Fruit fly (Drosophila melanogaster) whole organism, pupa: ENCODE data around the gene Chs2.

Experiments
- CG10348 ChIP-seq: fragments of 200-800 bp; sonication (Bioruptor generic); IDR thresholded peaks from 2 replicates; pipeline ENCODE4 v1.3.6; 2022; ENCODE audit warnings: missing biosample characterization, missing genetic modification characterization
- CG12605 ChIP-seq: fragments of 200-800 bp; sonication (Bioruptor generic); IDR thresholded peaks from 2 replicates; pipeline ENCODE4 v1.3.6; 2022; ENCODE audit warnings: missing biosample characterization, missing genetic modification characterization
- CG13204 ChIP-seq: fragments of 200-800 bp; sonication (Bioruptor generic); optimal IDR thresholded peaks from 2 replicates; lab custom pipeline; 2018; ENCODE audit warnings: missing biosample characterization, mild to moderate bottlenecking, missing genetic modification characterization, moderate library complexity
- CG14655 ChIP-seq: fragments of 200-800 bp; sonication (Bioruptor generic); optimal IDR thresholded peaks from 3 replicates; lab custom pipeline; 2017; ENCODE audit warnings: mild to moderate bottlenecking, missing biosample characterization, missing genetic modification reagents, missing genetic modification characterization
- CG15710 ChIP-seq: fragments of 200-800 bp; sonication (Bioruptor generic); optimal IDR thresholded peaks from 2 replicates; lab custom pipeline; 2018; ENCODE audit warnings: missing biosample characterization, mild to moderate bottlenecking, missing genetic modification characterization, moderate library complexity
- CG17806 ChIP-seq: fragments of 200-800 bp; sonication (Bioruptor generic); optimal IDR thresholded peaks from 2 replicates; lab custom pipeline; 2018; ENCODE audit warnings: missing biosample characterization, mild to moderate bottlenecking, missing genetic modification characterization, moderate library complexity
- CG32121 ChIP-seq: fragments of 200-800 bp; sonication (Bioruptor generic); IDR thresholded peaks from 2 replicates; pipeline ENCODE4 v1.3.6; 2022; ENCODE audit warnings: missing biosample characterization, missing genetic modification characterization
- CG34367 ChIP-seq: fragments of 200-800 bp; sonication (Bioruptor generic); optimal IDR thresholded peaks from 2 replicates; lab custom pipeline; 2018; ENCODE audit warnings: missing biosample characterization, mild to moderate bottlenecking, missing genetic modification characterization
- CG4496 ChIP-seq: fragments of 200-800 bp; sonication (Bioruptor generic); IDR thresholded peaks from 3 replicates; pipeline ENCODE4 v1.3.6; 2022; ENCODE audit warnings: missing biosample characterization, missing genetic modification characterization
- CG8159 ChIP-seq: fragments of 200-800 bp; sonication (Bioruptor generic); optimal IDR thresholded peaks from 3 replicates; lab custom pipeline; 2018; ENCODE audit warnings: missing biosample characterization, mild to moderate bottlenecking, missing genetic modification characterization, moderate library complexity
- CG8301 ChIP-seq: fragments of 200-800 bp; sonication (Bioruptor generic); optimal IDR thresholded peaks from 2 replicates; lab custom pipeline; 2018; ENCODE audit warnings: missing biosample characterization, mild to moderate bottlenecking, missing genetic modification characterization
- CG9948 ChIP-seq: fragments of 200-800 bp; sonication (Bioruptor generic); optimal IDR thresholded peaks from 2 replicates; lab custom pipeline; 2018; ENCODE audit warnings: missing biosample characterization, mild to moderate bottlenecking, missing genetic modification characterization, moderate library complexity
- D1 ChIP-seq: fragments of 200-800 bp; sonication (Bioruptor generic); optimal IDR thresholded peaks from 2 replicates; lab custom pipeline; 2018; ENCODE audit warnings: missing biosample characterization, mild to moderate bottlenecking, missing genetic modification characterization, moderate library complexity
- EcR ChIP-seq: fragments of 200-800 bp; sonication (Bioruptor generic); optimal IDR thresholded peaks from 3 replicates; lab custom pipeline; 2019; ENCODE audit warnings: missing biosample characterization, missing genetic modification characterization, mild to moderate bottlenecking, moderate library complexity, missing genetic modification reagents
- Ets98B ChIP-seq: fragments of 200-800 bp; sonication (Bioruptor generic); IDR thresholded peaks from 2 replicates; pipeline ENCODE4 v1.3.6; 2022; ENCODE audit warnings: missing biosample characterization, missing genetic modification characterization
- Pif1A ChIP-seq: fragments of 200-800 bp; sonication (Bioruptor generic); optimal IDR thresholded peaks from 3 replicates; lab custom pipeline; 2016; ENCODE audit warnings: missing biosample characterization, missing genetic modification characterization
- Pif1B ChIP-seq: fragments of 200-800 bp; sonication (Bioruptor generic); optimal IDR thresholded peaks from 3 replicates; lab custom pipeline; 2016; ENCODE audit warnings: missing biosample characterization, missing genetic modification characterization
- Snoo ChIP-seq: fragments of 200-800 bp; sonication (Bioruptor generic); optimal IDR thresholded peaks from 3 replicates; lab custom pipeline; 2017; ENCODE audit warnings: missing biosample characterization, mild to moderate bottlenecking, missing genetic modification characterization, inconsistent platforms
- fd96Ca ChIP-seq: fragments of 200-800 bp; sonication (Bioruptor generic); IDR thresholded peaks from 3 replicates; pipeline ENCODE4 v1.3.6; 2022; ENCODE audit warnings: missing biosample characterization, missing genetic modification characterization
- gl ChIP-seq: fragments of 200-800 bp; sonication (Bioruptor generic); optimal IDR thresholded peaks from 2 replicates; lab custom pipeline; 2018; ENCODE audit warnings: missing biosample characterization, mild to moderate bottlenecking, missing genetic modification characterization
- rn ChIP-seq: fragments of 200-800 bp; sonication (Bioruptor generic); IDR thresholded peaks from 2 replicates; pipeline ENCODE4 v1.3.6; 2022; ENCODE audit warnings: missing biosample characterization, missing genetic modification characterization

Chs2 gene

dm6 chr3L:21961892-21962518 is at the start of gene Chs2:
Gene Chs2, plus strand, starts transcription at chr3L:21962401.
- TF ChIP-seq CG34367 = no peak

DNA sequence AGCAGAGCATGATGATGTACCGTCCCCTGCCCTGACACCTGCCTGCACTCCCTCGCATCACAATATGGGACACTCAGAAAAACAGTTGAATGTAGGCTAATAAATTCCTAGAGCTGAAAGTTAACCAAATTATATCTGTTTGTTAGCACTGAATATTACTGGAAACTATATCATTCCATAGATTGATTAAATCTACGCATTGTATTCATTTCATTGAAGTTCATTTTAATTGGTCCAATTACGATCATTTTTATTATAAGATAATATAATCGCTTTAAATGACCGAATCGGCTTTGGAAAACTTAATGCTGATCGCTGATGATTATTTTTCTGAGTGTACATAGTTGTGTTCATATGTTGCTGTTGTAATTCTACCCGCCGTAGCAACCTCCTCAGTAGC is 43.6 kb upstream of the Chs2 start:
- TF ChIP-seq D1 (tag; lab: Kevin White, UChicago) (peak; percentile 16), CG12605 (GFP tag; lab: Robert Waterston, UW) (no peak), Pif1B (GFP tag; lab: Kevin White, UChicago) (no peak), Ets98B (GFP tag; lab: Robert Waterston, UW) (no peak), CG14655 (no peak), CG10348 (GFP tag; lab: Robert Waterston, UW) (no peak), CG4496 (GFP tag; lab: Robert Waterston, UW) (0 out of 3 replicates have a peak, but pooled peaks have one; percentile 24), CG8301 (tag; lab: Kevin White, UChicago) (peak; percentile 69), CG13204 (GFP tag; lab: Kevin White, UChicago) (no peak), CG15710 (tag; lab: Kevin White, UChicago) (peak; percentile 38), CG9948 (tag; lab: Kevin White, UChicago) (peak; percentile 65), CG17806 (tag; lab: Kevin White, UChicago) (peak; percentile 60), Snoo (tag; lab: Kevin White, UChicago) (no peak)
- TF ChIP-seq, all 21 proteins: peak for 6

dm6 chr3L:21930179-21930578 is 32.0 kb upstream of the Chs2 start:
- 0 out of 3 replicates have a peak, but pooled peaks have one; percentile 13 for TF ChIP-seq CG4496 (GFP tag; lab: Robert Waterston, UW)
- no peak for TF ChIP-seq CG8159 (tag; lab: Kevin White, UChicago)
- TF ChIP-seq EcR = peak; percentile 28
- TF ChIP-seq Pif1A (GFP tag; lab: Kevin White, UChicago) = no peak
- no peak for TF ChIP-seq CG13204 (GFP tag; lab: Kevin White, UChicago)

- TF ChIP-seq CG17806 (tag; lab: Kevin White, UChicago) = peak; percentile 32
- peak; percentile 40 for TF ChIP-seq CG8159 (tag; lab: Kevin White, UChicago)
- TF ChIP-seq Pif1B (GFP tag; lab: Kevin White, UChicago) = peak; percentile 53
- TF ChIP-seq CG4496 (GFP tag; lab: Robert Waterston, UW) = peak; percentile 58; the same call in 2 of the 3 replicates
- no peak for TF ChIP-seq rn (GFP tag; lab: Robert Waterston, UW)
- TF ChIP-seq CG14655 = peak; percentile 51
- peak; percentile 48; the same call in 1 of the 2 replicates for TF ChIP-seq Ets98B (GFP tag; lab: Robert Waterston, UW)
- no peak for TF ChIP-seq Pif1A (GFP tag; lab: Kevin White, UChicago)
- no peak for TF ChIP-seq fd96Ca (GFP tag; lab: Robert Waterston, UW)
- peak; percentile 61 for TF ChIP-seq CG32121 (GFP tag; lab: Robert Waterston, UW)
- TF ChIP-seq CG34367 = peak; percentile 46
- TF ChIP-seq CG13204 (GFP tag; lab: Kevin White, UChicago) = peak; percentile 85
- peak; percentile 0 for TF ChIP-seq Snoo (tag; lab: Kevin White, UChicago)
- TF ChIP-seq CG15710 (tag; lab: Kevin White, UChicago) = peak; percentile 29
- peak; percentile 90 for TF ChIP-seq EcR
- peak; percentile 32 for TF ChIP-seq CG8301 (tag; lab: Kevin White, UChicago)
- peak; percentile 4 for TF ChIP-seq CG9948 (tag; lab: Kevin White, UChicago)
- TF ChIP-seq D1 (tag; lab: Kevin White, UChicago) = no peak
- peak; percentile 83 for TF ChIP-seq gl
- TF ChIP-seq CG12605 (GFP tag; lab: Robert Waterston, UW) = no peak; the same call in 1 of the 2 replicates
- no peak for TF ChIP-seq CG10348 (GFP tag; lab: Robert Waterston, UW)
Measured at dm6 chr3L:21934462-21934861, 27.7 kb upstream of the Chs2 start, which contains the start of gene SLC22A. Gene SLC22A, plus strand, starts transcription at chr3L:21934704.

DNA sequence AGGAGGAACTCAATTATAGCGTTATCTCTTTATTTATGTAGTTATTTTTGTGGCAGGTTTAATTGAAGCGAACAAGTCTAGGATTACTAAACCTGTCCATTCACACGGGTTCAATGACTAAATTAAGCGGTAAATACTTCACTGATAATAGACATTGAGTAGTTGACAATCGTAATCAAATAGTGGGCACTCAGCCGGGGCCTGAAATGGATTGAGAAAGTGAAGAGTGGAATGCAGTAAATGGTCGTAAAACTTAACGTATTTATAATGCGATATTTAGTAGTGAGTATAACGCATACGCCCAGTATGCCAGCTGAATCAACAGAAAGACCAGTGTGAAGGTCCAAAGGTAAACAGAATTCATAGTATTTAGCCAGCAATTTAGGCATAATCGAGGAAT is 26.0 kb upstream of the Chs2 start:
- no peak for TF ChIP-seq EcR
- no peak for TF ChIP-seq CG34367
- TF ChIP-seq D1 (tag; lab: Kevin White, UChicago) = no peak
- no peak for TF ChIP-seq Ets98B (GFP tag; lab: Robert Waterston, UW)
- no peak for TF ChIP-seq CG9948 (tag; lab: Kevin White, UChicago)
- no peak for TF ChIP-seq Pif1B (GFP tag; lab: Kevin White, UChicago)

dm6 chr3L:21941615-21942259 is 20.5 kb upstream of the Chs2 start, which contains the start of the genes PolH and CG14562:
Gene PolH, minus strand, starts transcription at chr3L:21941812.
Gene CG14562, plus strand, starts transcription at chr3L:21942221.
- TF ChIP-seq fd96Ca (GFP tag; lab: Robert Waterston, UW) = no peak
- no peak for TF ChIP-seq rn (GFP tag; lab: Robert Waterston, UW)
- TF ChIP-seq CG12605 (GFP tag; lab: Robert Waterston, UW) = no peak
- no peak for TF ChIP-seq EcR
- no peak for TF ChIP-seq Ets98B (GFP tag; lab: Robert Waterston, UW)
- TF ChIP-seq CG9948 (tag; lab: Kevin White, UChicago) = no peak
- TF ChIP-seq CG10348 (GFP tag; lab: Robert Waterston, UW) = no peak
- no peak for TF ChIP-seq Pif1A (GFP tag; lab: Kevin White, UChicago)
- TF ChIP-seq CG17806 (tag; lab: Kevin White, UChicago) = no peak
- no peak for TF ChIP-seq CG8159 (tag; lab: Kevin White, UChicago)
- TF ChIP-seq gl = no peak
- TF ChIP-seq Snoo (tag; lab: Kevin White, UChicago) = no peak
- no peak for TF ChIP-seq CG34367
- TF ChIP-seq D1 (tag; lab: Kevin White, UChicago) = no peak
- TF ChIP-seq, all 21 proteins: peak for 0
